Fruit fly (Drosophila melanogaster) whole organism, wandering third instar larva: ENCODE measurements around the gene CG31861.

Experiments used
- Abd-B ChIP-seq: fragments of >200 bp; optimal IDR thresholded peaks from 2 replicates; lab custom pipeline; 2017; ENCODE audit warnings: missing biosample characterization, missing genetic modification characterization
- CG9705 ChIP-seq: fragments of 200-800 bp; sonication (Bioruptor generic); optimal IDR thresholded peaks from 2 replicates; lab custom pipeline; 2018; ENCODE audit warnings: missing biosample characterization, mild to moderate bottlenecking, missing genetic modification characterization
- Hr78 ChIP-seq: fragments of >200 bp; optimal IDR thresholded peaks from 2 replicates; lab custom pipeline; 2017; ENCODE audit warnings: missing biosample characterization, missing genetic modification characterization
- Myc ChIP-seq: fragments of >200 bp; optimal IDR thresholded peaks from 2 replicates; lab custom pipeline; 2017
- Rel ChIP-seq, 2 experiments: fragments of 200-800 bp; sonication (Bioruptor generic) in 1 of 2; optimal IDR thresholded peaks; 2 replicates in 1 of 2; 3 replicates in 1 of 2; lab custom pipeline; 2016 to 2019; ENCODE audit warnings: mild to moderate bottlenecking in 2 of 2, missing biosample characterization in 2 of 2, missing genetic modification characterization in 2 of 2, moderate library complexity in 1 of 2
- Vsx2 ChIP-seq: fragments of 200-300, 225-300 bp; sonication (Bioruptor generic); optimal IDR thresholded peaks from 2 replicates; lab custom pipeline; 2018; ENCODE audit warnings: missing biosample characterization, missing genetic modification characterization; ENCODE audit not compliant: partially characterized antibody
- br ChIP-seq: fragments of 200-800 bp; sonication (Bioruptor generic); optimal IDR thresholded peaks from 2 replicates; lab custom pipeline; 2016; ENCODE audit warnings: missing biosample characterization, missing genetic modification characterization
- brk ChIP-seq: fragments of 200-800 bp; sonication (Bioruptor generic); optimal IDR thresholded peaks from 2 replicates; lab custom pipeline; 2016; ENCODE audit warnings: missing biosample characterization, mild to moderate bottlenecking, missing genetic modification characterization
- lola ChIP-seq: fragments of >200 bp; optimal IDR thresholded peaks from 2 replicates; lab custom pipeline; 2017; ENCODE audit warnings: missing biosample characterization, missing genetic modification characterization
- pan ChIP-seq: fragments of >200 bp; optimal IDR thresholded peaks from 2 replicates; lab custom pipeline; 2017
- tai ChIP-seq: sonication (Bioruptor generic); optimal IDR thresholded peaks from 2 replicates; lab custom pipeline; 2016; ENCODE audit warnings: missing biosample characterization, missing genetic modification characterization
- usp ChIP-seq: fragments of >200 bp; optimal IDR thresholded peaks from 2 replicates; lab custom pipeline; 2017; ENCODE audit warnings: missing biosample characterization, missing genetic modification characterization

- TF ChIP-seq Myc: no peak
- no peak for TF ChIP-seq br
- TF ChIP-seq usp (GFP tag; lab: Kevin White, UChicago): no peak
- no peak for TF ChIP-seq Abd-B (GFP tag; lab: Kevin White, UChicago)
- no peak for TF ChIP-seq Rel (GFP tag; optimal IDR thresholded peaks at IDR 0.05; lab: Kevin White, UChicago)
- TF ChIP-seq Rel (tag; optimal IDR thresholded peaks at IDR 0.05; lab: Kevin White, UChicago): no peak
- no peak for TF ChIP-seq brk (GFP tag; lab: Kevin White, UChicago)
- no peak for TF ChIP-seq tai
- no peak for TF ChIP-seq Hr78
- TF ChIP-seq pan (lab: Kevin White, UChicago): no peak
- no peak for TF ChIP-seq CG9705 (GFP tag; lab: Kevin White, UChicago)
- TF ChIP-seq Vsx2: no peak
- TF ChIP-seq lola (GFP tag; lab: Kevin White, UChicago): no peak
Measured at dm6 chr2L:12207549-12207948, 46.0 kb downstream of the CG31861 start, which contains the start of gene CG31759.
